Worm (Caenorhabditis elegans): ENCODE data around the gene cest-6.
A peak's percentile ranks its signal among the peaks of the same experiment; 100 is the strongest.

The cest-6 gene

ce11 chrIV:6878912-6879554 is 49.3 kb downstream of the cest-6 start:
- peak; percentile 64 for TF ChIP-seq ceh-18 (tag; optimal IDR thresholded peaks at IDR 0.05)
- no peak for TF ChIP-seq fax-1 (tag; optimal IDR thresholded peaks at IDR 0.05)
- no peak for TF ChIP-seq ceh-6 (GFP tag; optimal IDR thresholded peaks at IDR 0.05)
- TF ChIP-seq syd-9 (tag; optimal IDR thresholded peaks at IDR 0.05): no peak
- TF ChIP-seq hlh-8 (tag; optimal IDR thresholded peaks at IDR 0.05): no peak
